Worm (Caenorhabditis elegans): ENCODE results near the gene hlh-1.

Gene hlh-1

ce11 chrII:4531880-4532279 is 13.5 kb downstream of the hlh-1 start, which contains the start of gene sra-32:
sra-32 (minus strand) TSS chrII:4531980.
- TF ChIP-seq fax-1 (tag; optimal IDR thresholded peaks at IDR 0.05) (no peak), ama-1 (optimal IDR thresholded peaks at IDR 0.05) (no peak), ets-4 (tag; optimal IDR thresholded peaks at IDR 0.05) (no peak), pqm-1 (tag; optimal IDR thresholded peaks at IDR 0.05) (no peak), T23F11.4 (GFP tag; optimal IDR thresholded peaks at IDR 0.05) (no peak), ref-2 (tag; optimal IDR thresholded peaks at IDR 0.05) (no peak), pat-9 (tag; optimal IDR thresholded peaks at IDR 0.05) (no peak), ceh-45 (GFP tag; IDR thresholded peaks at IDR 0.05) (no peak), che-1 (tag; optimal IDR thresholded peaks at IDR 0.05) (no peak), hlh-8 (tag; optimal IDR thresholded peaks at IDR 0.05) (no peak), lim-6 (tag; optimal IDR thresholded peaks at IDR 0.05) (no peak), F13H6.1 (tag; optimal IDR thresholded peaks at IDR 0.05) (no peak), ttx-3 (tag; optimal IDR thresholded peaks at IDR 0.05) (no peak), sox-4 (tag; optimal IDR thresholded peaks at IDR 0.05) (no peak), pros-1 (tag; optimal IDR thresholded peaks at IDR 0.05) (no peak), nhr-11 (tag; optimal IDR thresholded peaks at IDR 0.05) (no peak), fkh-6 (tag; optimal IDR thresholded peaks at IDR 0.05) (no peak), unc-42 (tag; optimal IDR thresholded peaks at IDR 0.05) (no peak), ahr-1 (tag; optimal IDR thresholded peaks at IDR 0.05) (no peak), zip-5 (tag; optimal IDR thresholded peaks at IDR 0.05) (no peak)

- TF ChIP-seq ceh-19 (GFP tag; optimal IDR thresholded peaks at IDR 0.05) (no peak), ttx-3 (tag; optimal IDR thresholded peaks at IDR 0.05) (no peak), pqm-1 (tag; optimal IDR thresholded peaks at IDR 0.05) (no peak), lim-6 (tag; optimal IDR thresholded peaks at IDR 0.05) (no peak), pax-1 (tag; optimal IDR thresholded peaks at IDR 0.05) (no peak), tbx-7 (tag; optimal IDR thresholded peaks at IDR 0.05) (no peak), K09A11.1 (tag; optimal IDR thresholded peaks at IDR 0.05; ENCODE audit: insufficient read depth) (no peak), ceh-31 (tag; optimal IDR thresholded peaks at IDR 0.05) (no peak), fkh-10 (GFP tag; optimal IDR thresholded peaks at IDR 0.05) (no peak), C38D4.7 (GFP tag; optimal IDR thresholded peaks at IDR 0.05) (no peak), sox-2 (GFP tag; IDR thresholded peaks at IDR 0.05) (no peak)
Measured at ce11 chrII:4537141-4537540, 18.8 kb downstream of the hlh-1 start, which contains the start of gene sra-33. sra-33 (minus strand) TSS chrII:4537241.

- TF ChIP-seq T23F11.4 (GFP tag; optimal IDR thresholded peaks at IDR 0.05) (no peak), sdc-2 (tag; optimal IDR thresholded peaks at IDR 0.05) (no peak), ceh-48 (tag; optimal IDR thresholded peaks at IDR 0.05) (no peak), ceh-34 (tag; optimal IDR thresholded peaks at IDR 0.05) (no peak), ceh-22 (tag; optimal IDR thresholded peaks at IDR 0.05) (no peak), dmd-4 (tag; optimal IDR thresholded peaks at IDR 0.05; ENCODE audit: borderline replicate concordance) (no peak)
Measured at ce11 chrII:4540631-4541030, 22.3 kb downstream of the hlh-1 start, which contains the start of gene sra-36. sra-36 (minus strand) TSS chrII:4540731.

- TF ChIP-seq hlh-13 (GFP tag; optimal IDR thresholded peaks at IDR 0.05), result no peak
- TF ChIP-seq ahr-1 (tag; optimal IDR thresholded peaks at IDR 0.05), result no peak
Measured at ce11 chrII:4543568-4543967, 25.2 kb downstream of the hlh-1 start, which contains the start of gene sra-34. sra-34 (minus strand) TSS chrII:4543668.

ce11 chrII:4548408-4548807 is 30.0 kb downstream of the hlh-1 start:
- TF ChIP-seq tbx-7 (tag; optimal IDR thresholded peaks at IDR 0.05) (no peak), nhr-11 (tag; optimal IDR thresholded peaks at IDR 0.05) (no peak), hlh-13 (GFP tag; optimal IDR thresholded peaks at IDR 0.05) (no peak), C08G9.2 (tag; optimal IDR thresholded peaks at IDR 0.05) (no peak), ceh-48 (tag; optimal IDR thresholded peaks at IDR 0.05) (no peak), fkh-6 (tag; optimal IDR thresholded peaks at IDR 0.05) (no peak), ztf-16 (tag; optimal IDR thresholded peaks at IDR 0.05) (no peak), pag-3 (tag; optimal IDR thresholded peaks at IDR 0.05; ENCODE audit: borderline replicate concordance) (no peak), F13H6.1 (tag; optimal IDR thresholded peaks at IDR 0.05) (no peak), syd-9 (tag; optimal IDR thresholded peaks at IDR 0.05) (no peak), ceh-34 (tag; optimal IDR thresholded peaks at IDR 0.05) (no peak), ceh-45 (GFP tag; IDR thresholded peaks at IDR 0.05) (no peak), pha-2 (tag; optimal IDR thresholded peaks at IDR 0.05) (no peak), ceh-22 (tag; optimal IDR thresholded peaks at IDR 0.05) (no peak)

All from whole organism, late embryonic.